Worm (Caenorhabditis elegans) whole organism, L3 larva: Measurements from ENCODE around the gene col-145.

ENCODE experiments used
- ZK546.5 ChIP-seq: sonication (generic microtip); optimal IDR thresholded peaks from 2 replicates; lab custom pipeline; 2017; ENCODE audit warnings: missing biosample characterization, missing genetic modification characterization
- elt-2 ChIP-seq: sonication (generic microtip); optimal IDR thresholded peaks from 2 replicates; lab custom pipeline; 2016; ENCODE audit warnings: missing genetic modification reagents, mild to moderate bottlenecking, missing genetic modification characterization, missing compliant biosample characterization
- jun-1 ChIP-seq: fragments of 150-350 bp; optimal IDR thresholded peaks from 2 replicates; lab custom pipeline; 2014; ENCODE audit warnings: missing biosample characterization, missing genetic modification reagents, missing genetic modification characterization
- lsy-12 ChIP-seq: sonication (generic microtip); optimal IDR thresholded peaks from 2 replicates; lab custom pipeline; 2016; ENCODE audit warnings: mild to moderate bottlenecking, missing genetic modification characterization, missing compliant biosample characterization
- nfya-1 ChIP-seq: sonication (generic microtip); optimal IDR thresholded peaks from 2 replicates; lab custom pipeline; 2017; ENCODE audit warnings: missing genetic modification characterization, mild to moderate bottlenecking, missing compliant biosample characterization, antibody characterized with exemption, moderate library complexity; ENCODE audit not compliant: insufficient read depth
- nhr-76 ChIP-seq: fragments of 150-350 bp; sonication (generic microtip); optimal IDR thresholded peaks from 5 replicates; lab custom pipeline; 2014; ENCODE audit warnings: missing biosample characterization, missing genetic modification characterization
- nhr-77 ChIP-seq: fragments of 150-350 bp; optimal IDR thresholded peaks from 2 replicates; lab custom pipeline; 2014; ENCODE audit warnings: missing biosample characterization, missing genetic modification characterization
- pha-4 ChIP-seq: fragments of 150-350 bp; optimal IDR thresholded peaks from 2 replicates; lab custom pipeline; 2014; ENCODE audit warnings: missing biosample characterization, missing genetic modification reagents, missing genetic modification characterization
- pqm-1 ChIP-seq: fragments of 150-350 bp; optimal IDR thresholded peaks from 2 replicates; lab custom pipeline; 2017; ENCODE audit warnings: missing biosample characterization, missing genetic modification characterization, inconsistent platforms
- ztf-11 ChIP-seq: fragments of 150-350 bp; optimal IDR thresholded peaks from 2 replicates; lab custom pipeline; 2014; ENCODE audit warnings: missing biosample characterization, missing genetic modification characterization
- ztf-4 ChIP-seq: fragments of 150-350 bp; optimal IDR thresholded peaks from 2 replicates; lab custom pipeline; 2014; ENCODE audit warnings: missing biosample characterization, missing genetic modification characterization

ce11 chrV:9122004-9122403 lies 40.8 kb downstream of the col-145 start, which contains the start of gene F21C10.13:
- TF ChIP-seq ZK546.5: no peak
- TF ChIP-seq pqm-1: no peak
- TF ChIP-seq nfya-1 (tag; lab: Kevin White, UChicago): no peak
- TF ChIP-seq lsy-12 (tag; lab: Kevin White, UChicago): no peak
- TF ChIP-seq ztf-11 (tag; lab: Kevin White, UChicago): no peak
- no peak for TF ChIP-seq jun-1 (tag; lab: Kevin White, UChicago)
- TF ChIP-seq nhr-77 (tag; lab: Kevin White, UChicago): no peak
- no peak for TF ChIP-seq nhr-76 (tag; lab: Kevin White, UChicago)
- no peak for TF ChIP-seq ztf-4 (tag; lab: Kevin White, UChicago)
- TF ChIP-seq pha-4 (tag; lab: Kevin White, UChicago): no peak
- no peak for TF ChIP-seq elt-2
